Worm (Caenorhabditis elegans) whole organism, L2 larva: ENCODE measurements around the gene C07G1.15.
A peak's percentile ranks its signal among the peaks of the same experiment; 100 is the strongest.

Experiments used
- blmp-1 ChIP-seq: sonication (generic microtip); optimal IDR thresholded peaks from 2 replicates; lab custom pipeline; 2017; ENCODE audit warnings: missing genetic modification characterization, mild to moderate bottlenecking, missing compliant biosample characterization, antibody characterized with exemption, moderate library complexity; ENCODE audit not compliant: insufficient read depth
- elt-3 ChIP-seq: sonication (generic microtip); optimal IDR thresholded peaks from 2 replicates; lab custom pipeline; 2017; ENCODE audit warnings: missing biosample characterization, missing genetic modification characterization
- nhr-77 ChIP-seq: fragments of 150-350 bp; optimal IDR thresholded peaks from 2 replicates; lab custom pipeline; 2014; ENCODE audit warnings: missing biosample characterization, missing genetic modification characterization
- skn-1 ChIP-seq: sonication (generic microtip); optimal IDR thresholded peaks from 2 replicates; lab custom pipeline; 2017; ENCODE audit warnings: missing biosample characterization, missing genetic modification characterization
- unc-55 ChIP-seq: fragments of 150-350 bp; sonication (generic microtip); optimal IDR thresholded peaks from 3 replicates; lab custom pipeline; 2014; ENCODE audit warnings: missing biosample characterization, missing genetic modification reagents, missing genetic modification characterization

DNA sequence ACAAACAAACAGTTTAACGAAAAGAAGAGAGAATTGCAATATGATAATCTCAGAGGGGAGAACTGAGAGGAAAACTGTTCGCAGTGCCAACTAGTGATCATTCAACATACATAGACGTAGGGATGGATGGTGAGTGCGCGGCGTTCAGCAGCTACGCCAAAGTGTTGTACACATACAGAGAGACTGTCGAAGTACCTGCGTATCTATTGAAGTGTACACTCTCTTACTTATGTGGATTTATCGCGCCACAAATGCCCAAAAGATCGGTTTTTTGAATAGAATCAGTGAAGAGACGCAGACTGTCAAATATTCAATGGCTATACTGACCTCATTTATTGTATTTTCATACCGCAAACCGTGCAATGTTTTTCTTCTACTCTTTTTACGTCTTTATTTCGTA is 490 bp downstream of the C07G1.15 start:
- TF ChIP-seq elt-3 (tag; lab: Kevin White, UChicago) (no peak), skn-1 (tag; lab: Kevin White, UChicago) (no peak), unc-55 (GFP tag; lab: Kevin White, UChicago) (no peak), nhr-77 (tag; lab: Kevin White, UChicago) (no peak), blmp-1 (peak; percentile 20)
